Worm (Caenorhabditis elegans): Measurements from ENCODE around the gene ZK1290.15.

DNA sequence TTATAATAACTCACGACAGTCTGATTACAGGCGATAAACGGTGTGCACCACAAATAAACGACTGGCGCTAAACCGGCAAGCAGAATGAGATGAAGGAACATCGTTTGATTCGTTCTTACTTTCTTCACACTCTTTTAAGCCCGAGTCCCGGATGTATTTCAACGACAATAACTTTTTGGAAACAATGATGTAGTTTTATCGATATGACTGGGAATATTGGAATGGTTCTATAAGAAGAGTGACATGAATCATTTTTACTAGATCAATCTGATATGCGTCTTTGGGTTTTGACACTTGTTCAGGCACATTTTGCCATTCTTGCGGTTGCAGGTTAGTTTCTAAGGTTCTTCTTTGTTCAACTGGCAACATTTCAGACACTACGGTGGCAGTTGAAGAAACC lies 38.1 kb downstream of the ZK1290.15 start, which contains the start of the genes ZK1290.11 and ZK1290.1:
- no peak for TF ChIP-seq B0261.1 (tag; optimal IDR thresholded peaks at IDR 0.05)
- TF ChIP-seq lin-40 (tag; optimal IDR thresholded peaks at IDR 0.05): no peak
- no peak for TF ChIP-seq ama-1 (optimal IDR thresholded peaks at IDR 0.05)
- no peak for TF ChIP-seq ama-1 (GFP tag; optimal IDR thresholded peaks at IDR 0.05)
- no peak for TF ChIP-seq F37B4.10 (GFP tag; IDR thresholded peaks at IDR 0.05)
- TF ChIP-seq nhr-27 (tag; optimal IDR thresholded peaks at IDR 0.05): no peak
- no peak for TF ChIP-seq attf-3 (GFP tag; conservative IDR thresholded peaks at IDR 0.05)
- no peak for TF ChIP-seq egl-44 (GFP tag; IDR thresholded peaks at IDR 0.05)
- no peak for TF ChIP-seq B0336.3 (GFP tag; IDR thresholded peaks at IDR 0.05)
- TF ChIP-seq ceh-27 (GFP tag; optimal IDR thresholded peaks at IDR 0.05): no peak
- TF ChIP-seq ekl-4 (GFP tag; IDR thresholded peaks at IDR 0.05): no peak
- no peak for TF ChIP-seq ceh-40 (GFP tag; IDR thresholded peaks at IDR 0.05)

All from whole organism, young adult.